Fruit fly (Drosophila melanogaster) whole organism, adult: ENCODE measurements around the gene Burs.
A peak's percentile ranks its signal among the peaks of the same experiment; 100 is the strongest.

Source experiments
- CG12768 ChIP-seq: fragments of 200-800 bp; sonication (Bioruptor generic); optimal IDR thresholded peaks from 2 replicates; lab custom pipeline; 2017; ENCODE audit warnings: missing biosample characterization, missing genetic modification characterization, mild to moderate bottlenecking, moderate library complexity, missing genetic modification reagents
- CG1620 ChIP-seq: fragments of 200-800 bp; sonication (Bioruptor generic); optimal IDR thresholded peaks from 2 replicates; lab custom pipeline; 2016; ENCODE audit warnings: missing biosample characterization, missing genetic modification characterization
- CG5204 ChIP-seq: fragments of 200-800 bp; sonication (Bioruptor generic); optimal IDR thresholded peaks from 2 replicates; lab custom pipeline; 2016; ENCODE audit warnings: missing biosample characterization, missing genetic modification characterization
- Mnt ChIP-seq: fragments of 200-800 bp; sonication (Bioruptor generic); optimal IDR thresholded peaks from 2 replicates; lab custom pipeline; 2016; ENCODE audit warnings: missing biosample characterization, mild to moderate bottlenecking, missing genetic modification characterization
- bab1 ChIP-seq: fragments of 200-800 bp; sonication (Bioruptor generic); optimal IDR thresholded peaks from 3 replicates; lab custom pipeline; 2019; ENCODE audit warnings: missing biosample characterization, mild to moderate bottlenecking, missing genetic modification characterization, moderate library complexity
- cic ChIP-seq: fragments of 200-800 bp; sonication (Bioruptor generic); optimal IDR thresholded peaks from 2 replicates; lab custom pipeline; 2017; ENCODE audit warnings: missing biosample characterization, mild to moderate bottlenecking, missing genetic modification characterization, moderate library complexity
- kay ChIP-seq: fragments of 200-800 bp; sonication (Bioruptor generic); peaks from one replicate; lab custom pipeline; 2016; ENCODE audit warnings: missing biosample characterization, missing genetic modification characterization, borderline replicate concordance
- ovo ChIP-seq: fragments of 200-800 bp; sonication (Bioruptor generic); optimal IDR thresholded peaks from 2 replicates; lab custom pipeline; 2016; ENCODE audit warnings: missing biosample characterization, missing genetic modification characterization

- TF ChIP-seq ovo (no peak), Mnt (GFP tag; lab: Kevin White, UChicago) (no peak), CG5204 (GFP tag; lab: Kevin White, UChicago) (no peak), cic (GFP tag; lab: Kevin White, UChicago) (no peak), CG12768 (GFP tag; lab: Kevin White, UChicago) (no peak), kay (GFP tag; lab: Kevin White, UChicago) (peak; percentile 52), bab1 (GFP tag; lab: Kevin White, UChicago) (no peak), CG1620 (GFP tag; lab: Kevin White, UChicago) (no peak)
Measured at dm6 chr3R:21753099-21753498, 16.2 kb upstream of the Burs start.
